Worm (Caenorhabditis elegans) whole organism, late embryonic: ENCODE results near the gene F55B11.6.

Experiments
- C08G9.2 ChIP-seq: sonication (generic microtip); optimal IDR thresholded peaks from 2 replicates; lab custom pipeline; 2016; ENCODE audit warnings: mild to moderate bottlenecking, missing genetic modification characterization, moderate library complexity, missing compliant biosample characterization
- C38D4.7 ChIP-seq: fragments of 200-800 bp; sonication (Bioruptor generic); optimal IDR thresholded peaks from 2 replicates; lab custom pipeline; 2018; ENCODE audit warnings: mild to moderate bottlenecking, missing genetic modification characterization, moderate library complexity, missing compliant biosample characterization
- F13H6.1 ChIP-seq: sonication (generic microtip); optimal IDR thresholded peaks from 2 replicates; lab custom pipeline; 2016; ENCODE audit warnings: missing genetic modification characterization, missing compliant biosample characterization
- K02D7.2 ChIP-seq: sonication (generic microtip); optimal IDR thresholded peaks from 2 replicates; lab custom pipeline; 2017; ENCODE audit warnings: mild to moderate bottlenecking, missing genetic modification characterization, missing compliant biosample characterization
- Y22D7AL.16 ChIP-seq: sonication (generic microtip); optimal IDR thresholded peaks from 2 replicates; lab custom pipeline; 2016; ENCODE audit warnings: missing genetic modification characterization, missing compliant biosample characterization
- ceh-14 ChIP-seq: sonication (generic microtip); optimal IDR thresholded peaks from 2 replicates; lab custom pipeline; 2016; ENCODE audit warnings: missing genotype, missing genetic modification characterization, missing compliant biosample characterization
- ceh-24 ChIP-seq: sonication (generic microtip); optimal IDR thresholded peaks from 2 replicates; lab custom pipeline; 2016; ENCODE audit warnings: mild to moderate bottlenecking, missing genetic modification characterization, missing compliant biosample characterization
- ceh-30 ChIP-seq: fragments of 150-350 bp; optimal IDR thresholded peaks from 2 replicates; lab custom pipeline; 2014; ENCODE audit warnings: missing biosample characterization, missing genetic modification characterization
- ceh-31 ChIP-seq: sonication (generic microtip); optimal IDR thresholded peaks from 2 replicates; lab custom pipeline; 2016; ENCODE audit warnings: missing genetic modification characterization, missing compliant biosample characterization
- ceh-48 ChIP-seq: sonication (generic microtip); optimal IDR thresholded peaks from 2 replicates; lab custom pipeline; 2016; ENCODE audit warnings: missing genetic modification characterization, inconsistent platforms, missing compliant biosample characterization
- ceh-9 ChIP-seq: sonication (generic microtip); optimal IDR thresholded peaks from 2 replicates; lab custom pipeline; 2016; ENCODE audit warnings: mild to moderate bottlenecking, missing genetic modification characterization, inconsistent platforms, missing compliant biosample characterization
- che-1 ChIP-seq: sonication (generic microtip); optimal IDR thresholded peaks from 2 replicates; lab custom pipeline; 2016; ENCODE audit warnings: mild to moderate bottlenecking, missing genetic modification characterization, missing compliant biosample characterization
- dmd-4 ChIP-seq: sonication (generic microtip); optimal IDR thresholded peaks from 2 replicates; lab custom pipeline; 2016; ENCODE audit warnings: borderline replicate concordance, missing genetic modification characterization, missing compliant biosample characterization
- dve-1 ChIP-seq: sonication (generic microtip); optimal IDR thresholded peaks from 2 replicates; lab custom pipeline; 2017; ENCODE audit warnings: antibody characterized with exemption, mild to moderate bottlenecking, missing genetic modification characterization, missing compliant biosample characterization
- elt-2 ChIP-seq: sonication (generic microtip); optimal IDR thresholded peaks from 2 replicates; lab custom pipeline; 2016; ENCODE audit warnings: missing genetic modification reagents, missing genetic modification characterization, missing compliant biosample characterization
- elt-4 ChIP-seq: sonication (generic microtip); optimal IDR thresholded peaks from 2 replicates; lab custom pipeline; 2016; ENCODE audit warnings: missing genetic modification characterization, missing compliant biosample characterization
- ets-4 ChIP-seq: sonication (generic microtip); optimal IDR thresholded peaks from 2 replicates; lab custom pipeline; 2016; ENCODE audit warnings: missing genetic modification characterization, missing compliant biosample characterization
- fkh-10 ChIP-seq: fragments of 150-350 bp; optimal IDR thresholded peaks from 2 replicates; lab custom pipeline; 2014; ENCODE audit warnings: missing biosample characterization, missing genetic modification reagents, missing genetic modification characterization
- hlh-13 ChIP-seq: fragments of 200-800 bp; sonication (Bioruptor generic); optimal IDR thresholded peaks from 2 replicates; lab custom pipeline; 2018; ENCODE audit warnings: mild to moderate bottlenecking, missing genetic modification characterization, missing compliant biosample characterization
- hlh-30 ChIP-seq: sonication (generic microtip); optimal IDR thresholded peaks from 2 replicates; lab custom pipeline; 2017; ENCODE audit warnings: antibody characterized with exemption, missing genetic modification characterization, missing compliant biosample characterization; ENCODE audit not compliant: insufficient read depth
- lim-6 ChIP-seq: sonication (generic microtip); optimal IDR thresholded peaks from 2 replicates; lab custom pipeline; 2016; ENCODE audit warnings: missing genetic modification characterization, missing compliant biosample characterization
- lin-11 ChIP-seq: fragments of 200-800 bp; sonication (Bioruptor generic); optimal IDR thresholded peaks from 2 replicates; lab custom pipeline; 2018; ENCODE audit warnings: mild to moderate bottlenecking, missing genetic modification characterization, missing compliant biosample characterization
- madf-2 ChIP-seq: sonication (generic microtip); optimal IDR thresholded peaks from 2 replicates; lab custom pipeline; 2017; ENCODE audit warnings: missing genetic modification characterization, missing compliant biosample characterization
- mec-3 ChIP-seq: sonication (generic microtip); optimal IDR thresholded peaks from 2 replicates; lab custom pipeline; 2016; ENCODE audit warnings: borderline replicate concordance, missing genetic modification characterization, missing compliant biosample characterization
- nfya-1 ChIP-seq: sonication (generic microtip); optimal IDR thresholded peaks from 2 replicates; lab custom pipeline; 2017; ENCODE audit warnings: missing genetic modification characterization, mild to moderate bottlenecking, missing compliant biosample characterization, antibody characterized with exemption, moderate library complexity
- nhr-11 ChIP-seq: fragments of 150-350 bp; optimal IDR thresholded peaks from 2 replicates; lab custom pipeline; 2014; ENCODE audit warnings: missing biosample characterization, missing genetic modification characterization
- npax-4 ChIP-seq: sonication (generic microtip); optimal IDR thresholded peaks from 2 replicates; lab custom pipeline; 2016; ENCODE audit warnings: missing genetic modification characterization, missing compliant biosample characterization
- pat-9 ChIP-seq: fragments of 200-800 bp; sonication (Bioruptor generic); optimal IDR thresholded peaks from 2 replicates; lab custom pipeline; 2018; ENCODE audit warnings: mild to moderate bottlenecking, missing genetic modification characterization, moderate library complexity, missing compliant biosample characterization
- pha-2 ChIP-seq: sonication (generic microtip); optimal IDR thresholded peaks from 2 replicates; lab custom pipeline; 2017; ENCODE audit warnings: mild to moderate bottlenecking, missing genetic modification characterization, missing compliant biosample characterization
- pqm-1 ChIP-seq: sonication (generic microtip); optimal IDR thresholded peaks from 2 replicates; lab custom pipeline; 2016; ENCODE audit warnings: missing genetic modification characterization, missing compliant biosample characterization
- pros-1 ChIP-seq: fragments of 150-350 bp; optimal IDR thresholded peaks from 2 replicates; lab custom pipeline; 2014; ENCODE audit warnings: missing biosample characterization, missing genetic modification reagents, missing genetic modification characterization
- ref-2 ChIP-seq: sonication (generic microtip); optimal IDR thresholded peaks from 2 replicates; lab custom pipeline; 2016; ENCODE audit warnings: missing genetic modification characterization, missing compliant biosample characterization
- rnt-1 ChIP-seq: sonication (generic microtip); optimal IDR thresholded peaks from 2 replicates; lab custom pipeline; 2016; ENCODE audit warnings: missing genetic modification characterization, missing compliant biosample characterization
- sox-4 ChIP-seq: sonication (generic microtip); optimal IDR thresholded peaks from 2 replicates; lab custom pipeline; 2017; ENCODE audit warnings: mild to moderate bottlenecking, missing genetic modification characterization, inconsistent platforms, missing compliant biosample characterization
- tbx-7 ChIP-seq: sonication (generic microtip); optimal IDR thresholded peaks from 2 replicates; lab custom pipeline; 2016; ENCODE audit warnings: missing genotype, missing genetic modification characterization, missing compliant biosample characterization
- unc-3 ChIP-seq, 2 experiments: fragments of 200-800 bp in 1 of 2; sonication (Bioruptor generic) in 1 of 2; sonication (generic microtip) in 1 of 2; conservative IDR thresholded peaks in 1 of 2; optimal IDR thresholded peaks in 1 of 2; 2 replicates each; pipeline versions ENCODE4 v1.3.6 to Lab custom; 2016 to 2022; ENCODE audit warnings: missing compliant biosample characterization in 2 of 2, missing genetic modification characterization in 2 of 2, missing genetic modification reagents in 1 of 2
- unc-55 ChIP-seq: sonication (generic microtip); optimal IDR thresholded peaks from 2 replicates; lab custom pipeline; 2017; ENCODE audit warnings: missing biosample characterization, missing genetic modification reagents, missing genetic modification characterization
- zip-5 ChIP-seq: sonication (generic microtip); optimal IDR thresholded peaks from 2 replicates; lab custom pipeline; 2016; ENCODE audit warnings: missing genetic modification characterization, missing compliant biosample characterization
- ztf-16 ChIP-seq: sonication (generic microtip); optimal IDR thresholded peaks from 2 replicates; lab custom pipeline; 2017; ENCODE audit warnings: missing genetic modification characterization, missing compliant biosample characterization

Gene F55B11.6

ce11 chrIV:14464065-14464567 lies 47.1 kb upstream of the F55B11.6 start, which contains the start of gene dld-1 (continued):
- TF ChIP-seq npax-4 (no peak), lin-11 (peak; percentile 27), unc-55 (GFP tag; lab: Kevin White, UChicago) (peak; percentile 81), unc-3 (GFP tag; conservative IDR thresholded peaks at IDR 0.05; lab: Robert Waterston, UW) (no peak), unc-3 (tag; optimal IDR thresholded peaks at IDR 0.05; lab: Kevin White, UChicago) (peak; percentile 37), ets-4 (tag; lab: Kevin White, UChicago) (peak; percentile 43), dmd-4 (no peak), ceh-48 (tag; lab: Kevin White, UChicago) (peak; percentile 54), pros-1 (tag; lab: Kevin White, UChicago) (peak; percentile 21), ceh-30 (tag; lab: Kevin White, UChicago) (peak; percentile 90), pha-2 (tag; lab: Kevin White, UChicago) (no peak), rnt-1 (tag; lab: Kevin White, UChicago) (peak; percentile 73), pqm-1 (tag; lab: Kevin White, UChicago) (no peak), Y22D7AL.16 (tag; lab: Kevin White, UChicago) (peak; percentile 12), che-1 (tag; lab: Kevin White, UChicago) (no peak), ref-2 (tag; lab: Kevin White, UChicago) (no peak), fkh-10 (GFP tag; lab: Kevin White, UChicago) (peak; percentile 68), ceh-9 (no peak), hlh-30 (tag; lab: Kevin White, UChicago) (peak; percentile 74), pat-9 (tag; lab: Kevin White, UChicago) (no peak), dve-1 (tag; lab: Kevin White, UChicago) (peak; percentile 86), C08G9.2 (no peak), elt-4 (no peak), nfya-1 (tag; lab: Kevin White, UChicago) (peak; percentile 97), sox-4 (tag; lab: Kevin White, UChicago) (no peak), ceh-24 (tag; lab: Kevin White, UChicago) (no peak), nhr-11 (no peak), ceh-31 (tag; lab: Kevin White, UChicago) (peak; percentile 94), mec-3 (tag; lab: Kevin White, UChicago) (no peak), K02D7.2 (tag; lab: Kevin White, UChicago) (no peak), ceh-14 (no peak), F13H6.1 (tag; lab: Kevin White, UChicago) (no peak), zip-5 (tag; lab: Kevin White, UChicago) (no peak), ztf-16 (tag; lab: Kevin White, UChicago) (peak; percentile 50)

- TF ChIP-seq hlh-13 (GFP tag; lab: Kevin White, UChicago) (no peak), elt-2 (tag; lab: Kevin White, UChicago) (peak; percentile 50)
These were observed 39.6 kb upstream of the F55B11.6 start, which contains the start of gene nspg-9 for ce11 chrIV:14456667-14457066. Gene nspg-9 (plus strand): TSS chrIV:14456900.

- no peak for TF ChIP-seq C38D4.7 (GFP tag; lab: Kevin White, UChicago)
- TF ChIP-seq F13H6.1 (tag; lab: Kevin White, UChicago) = no peak
- TF ChIP-seq C08G9.2 = no peak
- TF ChIP-seq tbx-7 = no peak
- TF ChIP-seq lim-6 (tag; lab: Kevin White, UChicago) = no peak
- TF ChIP-seq dmd-4 = no peak
- TF ChIP-seq madf-2 (tag; lab: Kevin White, UChicago) = no peak
- no peak for TF ChIP-seq fkh-10 (GFP tag; lab: Kevin White, UChicago)
These were observed 28.3 kb upstream of the F55B11.6 start for ce11 chrIV:14445191-14445795.
